Fruit fly (Drosophila melanogaster): ENCODE results near the gene Eaat1.

Eaat1 gene

DNA sequence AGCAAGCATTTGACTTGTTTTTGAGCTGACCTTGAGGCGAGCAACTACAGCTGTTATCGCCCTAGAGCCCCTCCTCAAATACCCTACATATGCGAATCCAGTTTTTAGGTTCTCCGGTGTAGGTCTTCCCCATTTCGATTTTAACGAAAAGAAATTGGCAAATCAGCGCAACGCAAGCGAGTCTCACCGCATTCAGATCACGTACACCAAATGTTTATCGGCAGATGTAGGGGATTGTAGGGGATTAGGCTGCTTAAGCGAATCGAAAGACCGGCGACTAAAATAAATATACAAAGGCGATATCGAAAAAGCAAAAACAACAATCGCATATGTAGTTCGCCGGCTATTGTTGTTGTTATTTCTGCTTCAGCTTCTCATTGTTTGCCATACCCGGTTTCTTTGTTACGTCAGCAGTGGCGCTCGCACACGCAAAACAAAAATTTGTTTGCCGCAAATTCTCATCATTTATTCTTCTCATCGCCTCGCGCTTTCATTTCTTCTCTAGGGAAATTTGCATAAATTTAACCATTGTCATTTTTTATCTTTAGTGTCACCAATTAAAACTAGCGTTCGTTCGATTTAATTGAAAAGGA lies 54.7 kb downstream of the Eaat1 start (continued):
- TF ChIP-seq slp2 (GFP tag; optimal IDR thresholded peaks at IDR 0.05) (peak; percentile 93), Xrp1 (GFP tag; IDR thresholded peaks at IDR 0.05) (peak; percentile 29; the same call in 1 of the 2 replicates), gcm2 (GFP tag; optimal IDR thresholded peaks at IDR 0.05) (peak; percentile 27), CG13123 (GFP tag; optimal IDR thresholded peaks at IDR 0.05) (no peak), Atf3 (GFP tag; optimal IDR thresholded peaks at IDR 0.05) (peak; percentile 55), HLH3B (GFP tag; IDR thresholded peaks at IDR 0.05) (peak; percentile 54), CG31224 (GFP tag; IDR thresholded peaks at IDR 0.05) (peak; percentile 51; the same call in 1 of the 2 replicates), CG6254 (GFP tag; optimal IDR thresholded peaks at IDR 0.05) (no peak), Chrac-16 (GFP tag; optimal IDR thresholded peaks at IDR 0.05) (peak; percentile 63), CG12391 (tag; optimal IDR thresholded peaks at IDR 0.05) (peak; percentile 35), ATbp (GFP tag; optimal IDR thresholded peaks at IDR 0.05) (peak; percentile 13), Max (GFP tag; optimal IDR thresholded peaks at IDR 0.05) (peak; percentile 40), CG17361 (GFP tag; IDR thresholded peaks at IDR 0.05) (peak; percentile 29; the same call in 1 of the 3 replicates), lmd (GFP tag; IDR thresholded peaks at IDR 0.05) (peak; percentile 76; the same call in 1 of the 2 replicates), CG11085 (GFP tag; IDR thresholded peaks at IDR 0.05) (peak; percentile 49), kay (GFP tag; optimal IDR thresholded peaks at IDR 0.05) (peak; percentile 4), sima (GFP tag; optimal IDR thresholded peaks at IDR 0.05) (no peak), zfh1 (GFP tag; IDR thresholded peaks at IDR 0.05) (peak; percentile 58; the same call in 2 of the 3 replicates), org-1 (GFP tag; optimal IDR thresholded peaks at IDR 0.05) (peak; percentile 68), Dref (GFP tag; IDR thresholded peaks at IDR 0.05) (peak; percentile 35; the same call in 1 of the 2 replicates), fd3F (GFP tag; optimal IDR thresholded peaks at IDR 0.05) (peak; percentile 66), CG17568 (GFP tag; optimal IDR thresholded peaks at IDR 0.05) (peak; percentile 24), CG3281 (GFP tag; optimal IDR thresholded peaks at IDR 0.05) (peak; percentile 71), CHES-1-like (GFP tag; optimal IDR thresholded peaks at IDR 0.05) (peak; percentile 87), TFAM (GFP tag; optimal IDR thresholded peaks at IDR 0.05) (no peak), chn (GFP tag; optimal IDR thresholded peaks at IDR 0.05) (peak; percentile 58), wor (GFP tag; IDR thresholded peaks at IDR 0.05) (no peak), br (optimal IDR thresholded peaks at IDR 0.05) (no peak), insv (GFP tag; optimal IDR thresholded peaks at IDR 0.05) (no peak), repo (GFP tag; optimal IDR thresholded peaks at IDR 0.05) (peak; percentile 56), bcd (GFP tag; optimal IDR thresholded peaks at IDR 0.05) (peak; percentile 82), grn (GFP tag; optimal IDR thresholded peaks at IDR 0.05) (no peak), CG10959 (GFP tag; IDR thresholded peaks at IDR 0.05) (no peak), CG2875 (GFP tag; optimal IDR thresholded peaks at IDR 0.05) (no peak), CG4404 (GFP tag; IDR thresholded peaks at IDR 0.05) (peak; percentile 57), dan (GFP tag; IDR thresholded peaks at IDR 0.05) (no peak), Gug (GFP tag; IDR thresholded peaks at IDR 0.05) (peak; percentile 87; the same call in 3 of the 4 replicates), CG6854 (GFP tag; optimal IDR thresholded peaks at IDR 0.05) (no peak), sob (GFP tag; IDR thresholded peaks at IDR 0.05) (peak; percentile 72), schlank (tag; optimal IDR thresholded peaks at IDR 0.05) (peak; percentile 82), CG5953 (GFP tag; IDR thresholded peaks at IDR 0.05) (no peak), CrebB (tag; optimal IDR thresholded peaks at IDR 0.05) (peak; percentile 31), Hr39 (optimal IDR thresholded peaks at IDR 0.05) (no peak), Oli (tag; optimal IDR thresholded peaks at IDR 0.05) (peak; percentile 68), onecut (GFP tag; IDR thresholded peaks at IDR 0.05) (no peak), NK7.1 (GFP tag; optimal IDR thresholded peaks at IDR 0.05) (peak; percentile 77), gsb (GFP tag; IDR thresholded peaks at IDR 0.05) (peak; percentile 69), pum (GFP tag; optimal IDR thresholded peaks at IDR 0.05) (peak; percentile 59), dmrt11E (tag; optimal IDR thresholded peaks at IDR 0.05) (peak; percentile 22), MBD-R2 (GFP tag; IDR thresholded peaks at IDR 0.05) (peak; percentile 37; the same call in 1 of the 2 replicates), Pdp1 (GFP tag; optimal IDR thresholded peaks at IDR 0.05) (peak; percentile 63 to 91), her (GFP tag; optimal IDR thresholded peaks at IDR 0.05) (peak; percentile 85)

Data from whole organism, embryonic.